Worm (Caenorhabditis elegans): ENCODE results near the gene dsh-1.

DNA sequence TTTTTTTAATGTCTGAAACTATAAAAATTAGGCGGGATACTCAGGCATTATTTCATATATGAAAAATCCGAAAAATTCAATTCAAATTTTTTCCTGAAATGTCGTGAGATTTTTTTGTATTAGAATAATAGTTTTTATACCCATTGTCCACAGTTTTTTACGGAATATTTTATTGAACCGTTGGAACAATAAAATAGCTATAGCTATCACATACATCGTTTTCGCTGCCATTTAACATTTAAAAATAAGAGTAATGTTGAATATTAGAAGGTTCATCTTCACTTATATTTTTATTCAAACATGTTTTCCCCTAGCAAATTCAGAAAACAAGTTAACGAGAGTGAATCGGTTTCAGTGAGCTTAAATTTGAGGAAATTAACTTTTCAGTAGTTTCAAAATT, 53.6 kb downstream of the dsh-1 start, which contains the start of gene C27D6.15:
- TF ChIP-seq unc-62 (GFP tag; optimal IDR thresholded peaks at IDR 0.05) = no peak
- no peak for TF ChIP-seq nhr-2 (tag; optimal IDR thresholded peaks at IDR 0.05)
- TF ChIP-seq nhr-28 (tag; optimal IDR thresholded peaks at IDR 0.05) = no peak
- TF ChIP-seq ztf-11 (tag; optimal IDR thresholded peaks at IDR 0.05) = no peak
- no peak for TF ChIP-seq tbx-8 (GFP tag; optimal IDR thresholded peaks at IDR 0.05)
- no peak for TF ChIP-seq nhr-237 (tag; optimal IDR thresholded peaks at IDR 0.05)
- TF ChIP-seq nhr-76 (tag; optimal IDR thresholded peaks at IDR 0.05) = no peak
- TF ChIP-seq lin-13 (tag; optimal IDR thresholded peaks at IDR 0.05) = no peak
- TF ChIP-seq unc-120 (tag; optimal IDR thresholded peaks at IDR 0.05; ENCODE audit: poor library complexity, severe bottlenecking) = no peak
- no peak for TF ChIP-seq unc-39 (tag; optimal IDR thresholded peaks at IDR 0.05)
